Worm (Caenorhabditis elegans): ENCODE data around the gene C15H11.13.
A peak's percentile ranks its signal among the peaks of the same experiment; 100 is the strongest.

The C15H11.13 gene

DNA sequence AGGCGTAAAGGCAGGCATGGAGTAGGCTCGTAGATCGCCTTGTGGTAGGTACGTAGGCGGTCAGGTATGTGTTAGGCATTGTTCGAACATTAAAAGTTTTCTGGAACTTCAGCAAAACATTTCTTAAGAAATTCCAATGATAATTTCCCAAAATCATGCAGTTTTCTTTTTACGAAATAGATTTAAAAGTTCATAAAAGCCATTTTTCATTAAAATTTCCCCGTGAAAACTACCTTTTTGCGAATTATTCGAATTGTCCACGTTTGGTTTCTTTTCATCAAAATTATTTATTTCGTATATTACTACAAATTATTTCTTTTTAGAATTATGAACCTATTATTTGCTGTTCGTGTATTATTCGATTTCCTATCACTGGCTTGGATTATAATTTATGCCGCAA, at the start of gene C15H11.13:
Gene C15H11.13 (plus strand): TSS at position 301 of the 400 bp plus-strand sequence.
- no peak for TF ChIP-seq pha-2 (tag; optimal IDR thresholded peaks at IDR 0.05)
- no peak for TF ChIP-seq tbx-7 (tag; optimal IDR thresholded peaks at IDR 0.05)
- TF ChIP-seq unc-86 (tag; optimal IDR thresholded peaks at IDR 0.05), result no peak
- TF ChIP-seq ceh-45 (GFP tag; IDR thresholded peaks at IDR 0.05), result no peak
- no peak for TF ChIP-seq eyg-1 (tag; optimal IDR thresholded peaks at IDR 0.05)
- TF ChIP-seq ahr-1 (tag; optimal IDR thresholded peaks at IDR 0.05), result no peak
- no peak for TF ChIP-seq ceh-6 (GFP tag; optimal IDR thresholded peaks at IDR 0.05)
- TF ChIP-seq F13H6.1 (tag; optimal IDR thresholded peaks at IDR 0.05), result no peak
- no peak for TF ChIP-seq hlh-15 (tag; optimal IDR thresholded peaks at IDR 0.05)
- TF ChIP-seq nfya-1 (tag; optimal IDR thresholded peaks at IDR 0.05), result no peak
- TF ChIP-seq T23F11.4 (GFP tag; optimal IDR thresholded peaks at IDR 0.05), result no peak
- TF ChIP-seq K09A11.1 (tag; optimal IDR thresholded peaks at IDR 0.05; ENCODE audit: insufficient read depth), result no peak

DNA sequence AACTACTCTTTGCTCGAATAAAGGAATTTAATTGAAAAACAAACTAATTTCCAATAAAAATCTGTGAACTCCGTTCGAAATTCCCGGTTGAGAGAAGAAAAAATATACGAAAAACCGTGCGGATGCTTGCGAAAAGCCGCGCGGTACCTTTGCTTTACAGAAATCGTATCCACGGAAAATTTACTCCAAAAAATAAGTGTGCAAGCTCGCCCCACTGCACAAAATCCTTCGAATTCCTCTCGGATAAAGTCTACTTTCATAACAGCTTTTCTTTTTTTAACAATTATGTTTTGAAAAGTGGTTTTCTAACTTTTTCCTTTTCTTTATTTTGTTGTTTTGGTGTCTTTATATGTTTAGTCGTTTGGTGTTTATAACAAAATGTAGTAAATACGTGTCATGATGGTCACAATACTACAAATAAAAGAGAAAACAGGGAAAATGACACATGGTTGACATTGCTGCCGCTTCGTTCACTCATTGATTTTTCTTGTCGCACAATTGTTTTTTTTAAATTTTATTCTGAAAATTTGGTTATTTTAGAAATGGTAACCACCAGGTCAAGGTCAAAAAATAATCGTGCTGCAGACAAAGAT, 47.5 kb upstream of the C15H11.13 start, which contains the start of gene cept-2:
Gene cept-2 (plus strand): TSS at position 533 of the 593 bp plus-strand sequence.
- TF ChIP-seq ttx-3 (tag; optimal IDR thresholded peaks at IDR 0.05) (no peak), dmd-4 (tag; optimal IDR thresholded peaks at IDR 0.05; ENCODE audit: borderline replicate concordance) (no peak), fkh-10 (GFP tag; optimal IDR thresholded peaks at IDR 0.05) (no peak), nfya-1 (tag; optimal IDR thresholded peaks at IDR 0.05) (peak; percentile 75), ceh-18 (tag; optimal IDR thresholded peaks at IDR 0.05) (peak; percentile 77), ceh-45 (GFP tag; IDR thresholded peaks at IDR 0.05) (no peak), C08G9.2 (tag; optimal IDR thresholded peaks at IDR 0.05) (peak; percentile 84), ceh-24 (tag; optimal IDR thresholded peaks at IDR 0.05) (no peak), rnt-1 (tag; optimal IDR thresholded peaks at IDR 0.05) (peak; percentile 84), unc-55 (GFP tag; optimal IDR thresholded peaks at IDR 0.05) (no peak), pros-1 (tag; optimal IDR thresholded peaks at IDR 0.05) (no peak), ceh-30 (tag; optimal IDR thresholded peaks at IDR 0.05) (no peak), hlh-15 (tag; optimal IDR thresholded peaks at IDR 0.05) (no peak), che-1 (tag; optimal IDR thresholded peaks at IDR 0.05) (no peak), mec-3 (tag; optimal IDR thresholded peaks at IDR 0.05; ENCODE audit: borderline replicate concordance) (no peak), eyg-1 (tag; optimal IDR thresholded peaks at IDR 0.05) (no peak), syd-9 (tag; optimal IDR thresholded peaks at IDR 0.05) (no peak), hlh-30 (tag; optimal IDR thresholded peaks at IDR 0.05; ENCODE audit: insufficient read depth) (peak; percentile 4), ceh-31 (tag; optimal IDR thresholded peaks at IDR 0.05) (peak; percentile 94), ceh-48 (tag; optimal IDR thresholded peaks at IDR 0.05) (no peak), ceh-2 (tag; optimal IDR thresholded peaks at IDR 0.05) (peak; percentile 55), pat-9 (tag; optimal IDR thresholded peaks at IDR 0.05) (no peak), pha-4 (tag; optimal IDR thresholded peaks at IDR 0.05) (no peak), nhr-11 (tag; optimal IDR thresholded peaks at IDR 0.05) (no peak), sox-2 (GFP tag; IDR thresholded peaks at IDR 0.05) (no peak), hlh-8 (tag; optimal IDR thresholded peaks at IDR 0.05) (peak; percentile 58), ahr-1 (tag; optimal IDR thresholded peaks at IDR 0.05) (peak; percentile 57), elt-4 (tag; optimal IDR thresholded peaks at IDR 0.05) (no peak), hlh-6 (tag; optimal IDR thresholded peaks at IDR 0.05) (no peak), madf-2 (tag; optimal IDR thresholded peaks at IDR 0.05) (peak; percentile 44), fkh-6 (tag; optimal IDR thresholded peaks at IDR 0.05) (no peak), elt-2 (tag; optimal IDR thresholded peaks at IDR 0.05) (no peak), pqm-1 (tag; optimal IDR thresholded peaks at IDR 0.05) (peak; percentile 8), Y22D7AL.16 (tag; optimal IDR thresholded peaks at IDR 0.05) (no peak), fax-1 (tag; optimal IDR thresholded peaks at IDR 0.05) (peak; percentile 75), ceh-6 (GFP tag; optimal IDR thresholded peaks at IDR 0.05) (no peak), ceh-9 (tag; optimal IDR thresholded peaks at IDR 0.05) (no peak), pag-3 (tag; optimal IDR thresholded peaks at IDR 0.05; ENCODE audit: borderline replicate concordance) (no peak), unc-3 (GFP tag; conservative IDR thresholded peaks at IDR 0.05) (no peak), unc-3 (tag; optimal IDR thresholded peaks at IDR 0.05) (no peak), npax-4 (tag; optimal IDR thresholded peaks at IDR 0.05) (no peak), zip-5 (tag; optimal IDR thresholded peaks at IDR 0.05) (peak; percentile 32), ceh-34 (tag; optimal IDR thresholded peaks at IDR 0.05) (peak; percentile 61), T23F11.4 (GFP tag; optimal IDR thresholded peaks at IDR 0.05) (no peak), nhr-232 (tag; optimal IDR thresholded peaks at IDR 0.05) (no peak)

Data from whole organism, late embryonic.